Fruit fly (Drosophila melanogaster) whole organism, embryonic: ENCODE data around the gene mtTFB2.

Experiments used
- Antp ChIP-seq: fragments of 200-800 bp; sonication (Bioruptor generic); optimal IDR thresholded peaks from 3 replicates; lab custom pipeline; 2016; ENCODE audit warnings: missing biosample characterization, missing genetic modification characterization
- Asciz ChIP-seq: fragments of 200-800 bp; sonication (Bioruptor generic); optimal IDR thresholded peaks from 2 replicates; lab custom pipeline; 2017; ENCODE audit warnings: missing biosample characterization, mild to moderate bottlenecking, missing genetic modification characterization, missing genetic modification reagents
- Bgb ChIP-seq: fragments of 200-800 bp; sonication (Bioruptor generic); IDR thresholded peaks from 2 replicates; pipeline ENCODE4 v1.3.6; 2022; ENCODE audit warnings: missing biosample characterization, missing genetic modification characterization; ENCODE audit not compliant: partially characterized antibody
- Blimp-1 ChIP-seq: fragments of 200-800 bp; sonication (Bioruptor generic); optimal IDR thresholded peaks from 3 replicates; lab custom pipeline; 2018; ENCODE audit warnings: missing biosample characterization, missing genetic modification characterization, mild to moderate bottlenecking, moderate library complexity, missing genetic modification reagents
- CG10654 ChIP-seq: fragments of 200-800 bp; sonication (Bioruptor generic); optimal IDR thresholded peaks from 2 replicates; lab custom pipeline; 2016; ENCODE audit warnings: missing biosample characterization, missing genetic modification characterization
- CG11456 ChIP-seq: fragments of 200-800 bp; sonication (Bioruptor generic); IDR thresholded peaks from 3 replicates; pipeline ENCODE4 v1.3.6; 2022; ENCODE audit warnings: missing biosample characterization, missing genetic modification characterization
- CG13424 ChIP-seq: fragments of 200-800 bp; sonication (Bioruptor generic); optimal IDR thresholded peaks from 2 replicates; lab custom pipeline; 2019; ENCODE audit warnings: missing biosample characterization, mild to moderate bottlenecking, missing genetic modification characterization, moderate library complexity
- CG13775 ChIP-seq: fragments of 200-800 bp; sonication (Bioruptor generic); optimal IDR thresholded peaks from 3 replicates; lab custom pipeline; 2017; ENCODE audit warnings: missing biosample characterization, mild to moderate bottlenecking, missing genetic modification characterization
- CG15269 ChIP-seq: fragments of 200-800 bp; sonication (Bioruptor generic); optimal IDR thresholded peaks from 2 replicates; lab custom pipeline; 2018; ENCODE audit warnings: missing biosample characterization, mild to moderate bottlenecking, missing genetic modification characterization, moderate library complexity
- CG15514 ChIP-seq: fragments of 200-800 bp; sonication (Bioruptor generic); optimal IDR thresholded peaks from 3 replicates; lab custom pipeline; 2017; ENCODE audit warnings: missing biosample characterization, missing genetic modification characterization, mild to moderate bottlenecking, moderate library complexity, missing genetic modification reagents
- CG2120 ChIP-seq: fragments of 200-800 bp; sonication (Bioruptor generic); optimal IDR thresholded peaks from 3 replicates; lab custom pipeline; 2016; ENCODE audit warnings: missing biosample characterization, missing genetic modification characterization
- CG2889 ChIP-seq: fragments of 200-800 bp; sonication (Bioruptor generic); IDR thresholded peaks from 3 replicates; pipeline ENCODE4 v1.3.6; 2022; ENCODE audit warnings: missing biosample characterization, missing genetic modification characterization
- CG31388 ChIP-seq: fragments of 200-800 bp; sonication (Bioruptor generic); optimal IDR thresholded peaks from 2 replicates; lab custom pipeline; 2016; ENCODE audit warnings: missing biosample characterization, missing genetic modification characterization
- CG34422 ChIP-seq: fragments of 200-800 bp; sonication (Bioruptor generic); IDR thresholded peaks from 3 replicates; pipeline ENCODE4 v1.3.6; 2022; ENCODE audit warnings: missing biosample characterization, missing genetic modification characterization
- CG7372 ChIP-seq: fragments of 200-800 bp; sonication (Bioruptor generic); IDR thresholded peaks from 2 replicates; pipeline ENCODE4 v1.3.6; 2022; ENCODE audit warnings: missing biosample characterization, missing genetic modification characterization
- CG8944 ChIP-seq: fragments of 200-800 bp; sonication (Bioruptor generic); optimal IDR thresholded peaks from 3 replicates; lab custom pipeline; 2016; ENCODE audit warnings: missing biosample characterization, missing genetic modification characterization
- CG9727 ChIP-seq: fragments of 200-800 bp; sonication (Bioruptor generic); optimal IDR thresholded peaks from 3 replicates; lab custom pipeline; 2017; ENCODE audit warnings: missing biosample characterization, mild to moderate bottlenecking, missing genetic modification characterization
- Camta ChIP-seq: fragments of 200-800 bp; sonication (Bioruptor generic); optimal IDR thresholded peaks from 2 replicates; lab custom pipeline; 2016; ENCODE audit warnings: missing biosample characterization, missing genetic modification characterization
- D19A ChIP-seq: fragments of 200-800 bp; optimal IDR thresholded peaks from 3 replicates; lab custom pipeline; 2019; ENCODE audit warnings: missing biosample characterization, mild to moderate bottlenecking, missing genetic modification characterization, moderate library complexity
- Dad ChIP-seq: fragments of 200-800 bp; sonication (Bioruptor generic); optimal IDR thresholded peaks from 3 replicates; lab custom pipeline; 2016; ENCODE audit warnings: missing biosample characterization, missing genetic modification characterization
- Dp ChIP-seq: fragments of 200-800 bp; sonication (Bioruptor generic); optimal IDR thresholded peaks from 2 replicates; lab custom pipeline; 2018; ENCODE audit warnings: missing biosample characterization, mild to moderate bottlenecking, missing genetic modification characterization, moderate library complexity
- GATAe ChIP-seq: fragments of 200-800 bp; sonication (Bioruptor generic); conservative IDR thresholded peaks from 2 replicates; pipeline ENCODE4 v1.3.6; 2022; ENCODE audit warnings: missing biosample characterization, missing genetic modification characterization
- HLH3B ChIP-seq: fragments of 200-800 bp; sonication (Bioruptor generic); IDR thresholded peaks from 2 replicates; pipeline ENCODE4 v1.3.6; 2022; ENCODE audit warnings: missing biosample characterization, missing genetic modification characterization
- Hr3 ChIP-seq: fragments of 200-800 bp; sonication (Bioruptor generic); optimal IDR thresholded peaks from 3 replicates; lab custom pipeline; 2016; ENCODE audit warnings: missing biosample characterization, missing genetic modification characterization
- Lhr ChIP-seq: fragments of 200-800 bp; sonication (Bioruptor generic); optimal IDR thresholded peaks from 3 replicates; lab custom pipeline; 2017; ENCODE audit warnings: mild to moderate bottlenecking, missing biosample characterization, missing genetic modification reagents, missing genetic modification characterization
- MBD-R2 ChIP-seq: fragments of 200-800 bp; sonication (Bioruptor generic); IDR thresholded peaks from 2 replicates; pipeline ENCODE4 v1.3.6; 2022; ENCODE audit warnings: missing biosample characterization, missing genetic modification characterization
- MESR4 ChIP-seq: fragments of 200-800 bp; sonication (Bioruptor generic); optimal IDR thresholded peaks from 2 replicates; lab custom pipeline; 2018; ENCODE audit warnings: missing biosample characterization, mild to moderate bottlenecking, missing genetic modification characterization, moderate library complexity
- Med ChIP-seq: fragments of 200-800 bp; sonication (Bioruptor generic); peaks from one replicate; lab custom pipeline; 2016; ENCODE audit warnings: missing biosample characterization, missing genetic modification characterization, mild to moderate bottlenecking, inconsistent platforms, moderate library complexity
- Pdp1 ChIP-seq, 2 experiments: fragments of 200-800 bp; sonication (Bioruptor generic); optimal IDR thresholded peaks; 3 replicates each; lab custom pipeline; 2016; ENCODE audit warnings: missing biosample characterization in 2 of 2, missing genetic modification characterization in 2 of 2, mild to moderate bottlenecking in 1 of 2, moderate library complexity in 1 of 2
- Ptx1 ChIP-seq: fragments of 200-800 bp; sonication (Bioruptor generic); IDR thresholded peaks from 2 replicates; pipeline ENCODE4 v1.3.6; 2022; ENCODE audit warnings: missing biosample characterization, missing genetic modification characterization
- Rfx ChIP-seq: fragments of 200-800 bp; sonication (Bioruptor generic); IDR thresholded peaks from 2 replicates; pipeline ENCODE4 v1.3.6; 2022; ENCODE audit warnings: missing biosample characterization, missing genetic modification characterization
- Scr ChIP-seq: fragments of 200-800 bp; sonication (Bioruptor generic); IDR thresholded peaks from 2 replicates; pipeline ENCODE4 v1.3.6; 2022; ENCODE audit warnings: missing biosample characterization, missing genetic modification characterization; ENCODE audit not compliant: partially characterized antibody
- Spps ChIP-seq: fragments of 200-800 bp; sonication (Bioruptor generic); optimal IDR thresholded peaks from 2 replicates; lab custom pipeline; 2018; ENCODE audit warnings: missing biosample characterization, mild to moderate bottlenecking, missing genetic modification characterization
- YL-1 ChIP-seq: fragments of 200-800 bp; sonication (Bioruptor generic); optimal IDR thresholded peaks from 3 replicates; lab custom pipeline; 2017; ENCODE audit warnings: missing biosample characterization, mild to moderate bottlenecking, missing genetic modification characterization
- amos ChIP-seq: fragments of 200-800 bp; sonication (Bioruptor generic); IDR thresholded peaks from 2 replicates; pipeline ENCODE4 v1.3.6; 2022; ENCODE audit warnings: missing biosample characterization, missing genetic modification characterization; ENCODE audit not compliant: partially characterized antibody
- crp ChIP-seq, 2 experiments: fragments of 200-800 bp; sonication (Bioruptor generic); optimal IDR thresholded peaks; 2 replicates in 1 of 2; 3 replicates in 1 of 2; lab custom pipeline; 2017; ENCODE audit warnings: missing biosample characterization in 2 of 2, missing genetic modification characterization in 2 of 2, mild to moderate bottlenecking in 1 of 2, moderate library complexity in 1 of 2
- exex ChIP-seq: fragments of 200-800 bp; sonication (Bioruptor generic); optimal IDR thresholded peaks from 4 replicates; lab custom pipeline; 2018; ENCODE audit warnings: missing biosample characterization, mild to moderate bottlenecking, missing genetic modification characterization, moderate library complexity
- fru ChIP-seq: fragments of >200 bp; optimal IDR thresholded peaks from 2 replicates; lab custom pipeline; 2017
- hbn ChIP-seq: fragments of 200-800 bp; sonication (Bioruptor generic); IDR thresholded peaks from 2 replicates; pipeline ENCODE4 v1.3.6; 2022; ENCODE audit warnings: missing biosample characterization, missing genetic modification characterization; ENCODE audit not compliant: partially characterized antibody
- lbe ChIP-seq: fragments of 200-800 bp; sonication (Bioruptor generic); optimal IDR thresholded peaks from 2 replicates; lab custom pipeline; 2016; ENCODE audit warnings: missing biosample characterization, mild to moderate bottlenecking, missing genetic modification characterization
- lilli ChIP-seq: fragments of 200-800 bp; sonication (Bioruptor generic); optimal IDR thresholded peaks from 3 replicates; lab custom pipeline; 2016; ENCODE audit warnings: missing biosample characterization, missing genetic modification characterization
- nerfin-1 ChIP-seq: fragments of 200-800 bp; sonication (Bioruptor generic); optimal IDR thresholded peaks from 3 replicates; lab custom pipeline; 2019; ENCODE audit warnings: missing biosample characterization, mild to moderate bottlenecking, missing genetic modification characterization, moderate library complexity
- pfk ChIP-seq: fragments of 200-800 bp; sonication (Bioruptor generic); optimal IDR thresholded peaks from 2 replicates; lab custom pipeline; 2018; ENCODE audit warnings: missing biosample characterization, mild to moderate bottlenecking, missing genetic modification characterization, moderate library complexity
- ranshi ChIP-seq: fragments of 200-800 bp; sonication (Bioruptor generic); IDR thresholded peaks from 2 replicates; pipeline ENCODE4 v1.3.6; 2022; ENCODE audit warnings: missing biosample characterization, missing genetic modification characterization
- sens ChIP-seq: fragments of 200-800 bp; sonication (Bioruptor generic); peaks from one replicate; lab custom pipeline; 2016; ENCODE audit warnings: missing biosample characterization, missing genetic modification characterization
- stc ChIP-seq: fragments of 200-800 bp; sonication (Bioruptor generic); IDR thresholded peaks from 2 replicates; pipeline ENCODE4 v1.3.6; 2022; ENCODE audit warnings: missing biosample characterization, missing genetic modification characterization
- stwl ChIP-seq: fragments of 200-800 bp; sonication (Bioruptor generic); optimal IDR thresholded peaks from 3 replicates; lab custom pipeline; 2018; ENCODE audit warnings: missing biosample characterization, mild to moderate bottlenecking, missing genetic modification characterization, moderate library complexity
- tll ChIP-seq, 2 experiments: fragments of 200-800 bp in 1 of 2; fragments of >200 bp in 1 of 2; sonication (Bioruptor generic) in 1 of 2; optimal IDR thresholded peaks; 2 replicates each; lab custom pipeline; 2017 to 2019; ENCODE audit warnings: missing biosample characterization in 2 of 2, missing genetic modification characterization in 2 of 2, mild to moderate bottlenecking in 1 of 2, moderate library complexity in 1 of 2
- trem ChIP-seq: fragments of 200-800 bp; optimal IDR thresholded peaks from 3 replicates; lab custom pipeline; 2019; ENCODE audit warnings: missing biosample characterization, mild to moderate bottlenecking, missing genetic modification characterization, moderate library complexity

The mtTFB2 gene

dm6 chr3R:10001174-10001789 lies 44.1 kb upstream of the mtTFB2 start, which contains the start of gene CG5359 (continued):
- no peak for TF ChIP-seq CG15269 (tag; lab: Kevin White, UChicago)
- TF ChIP-seq Spps = no peak
- TF ChIP-seq crp (GFP tag; optimal IDR thresholded peaks at IDR 0.05; lab: Kevin White, UChicago) = no peak
- TF ChIP-seq tll (GFP tag; optimal IDR thresholded peaks at IDR 0.05; lab: Kevin White, UChicago) = no peak
- TF ChIP-seq CG8944 (GFP tag; lab: Kevin White, UChicago) = no peak
- peak; percentile 63; the same call in 1 of the 3 replicates for TF ChIP-seq CG34422
- no peak for TF ChIP-seq CG13775
- TF ChIP-seq Camta (GFP tag; lab: Kevin White, UChicago) = no peak
- TF ChIP-seq Lhr (GFP tag; lab: Kevin White, UChicago) = peak; percentile 66
- TF ChIP-seq CG31388 = no peak
- peak; percentile 29 for TF ChIP-seq Med (GFP tag; lab: Kevin White, UChicago)
- TF ChIP-seq YL-1 = peak; percentile 37
- TF ChIP-seq Blimp-1 = no peak
- TF ChIP-seq MBD-R2 (GFP tag; lab: Robert Waterston, UW) = peak; percentile 84
- TF ChIP-seq amos (GFP tag; lab: Robert Waterston, UW) = peak; percentile 49; the same call in 1 of the 2 replicates
- TF ChIP-seq Rfx (GFP tag; lab: Robert Waterston, UW) = peak; percentile 21; the same call in 1 of the 2 replicates
- peak; percentile 53; the same call in 1 of the 2 replicates for TF ChIP-seq Bgb
- no peak for TF ChIP-seq lilli (GFP tag; lab: Kevin White, UChicago)
- TF ChIP-seq pfk (GFP tag; lab: Kevin White, UChicago) = no peak
- peak; percentile 93 for TF ChIP-seq Dp (GFP tag; lab: Kevin White, UChicago)
- peak; percentile 21 for TF ChIP-seq MESR4
- TF ChIP-seq Pdp1 (GFP tag; optimal IDR thresholded peaks at IDR 0.05; lab: Kevin White, UChicago) = peak in 1 of 2 experiments; percentile 87
- peak; percentile 62 for TF ChIP-seq trem (tag; lab: Kevin White, UChicago)
- TF ChIP-seq exex (tag; lab: Kevin White, UChicago) = no peak
- TF ChIP-seq CG13424 (tag; lab: Kevin White, UChicago) = no peak
- TF ChIP-seq stwl (tag; lab: Kevin White, UChicago) = peak; percentile 68
- no peak for TF ChIP-seq GATAe
- TF ChIP-seq Asciz (GFP tag; lab: Kevin White, UChicago) = no peak
- TF ChIP-seq sens (GFP tag; lab: Kevin White, UChicago) = peak; percentile 37
- no peak for TF ChIP-seq stc (GFP tag; lab: Robert Waterston, UW)
- no peak for TF ChIP-seq CG7372 (GFP tag; lab: Robert Waterston, UW)
- TF ChIP-seq Scr (GFP tag; lab: Robert Waterston, UW) = peak; percentile 44

- TF ChIP-seq Antp (GFP tag; lab: Kevin White, UChicago) (peak; percentile 32), Dad (GFP tag; lab: Kevin White, UChicago) (peak; percentile 9), CG2889 (0 out of 3 replicates have a peak, but pooled peaks have one; percentile 34), hbn (GFP tag; lab: Robert Waterston, UW) (no peak), CG10654 (GFP tag; lab: Kevin White, UChicago) (no peak), Hr3 (peak; percentile 5), CG15514 (GFP tag; lab: Kevin White, UChicago) (peak; percentile 39), CG11456 (GFP tag; lab: Robert Waterston, UW) (peak; percentile 57; the same call in 1 of the 3 replicates), lbe (no peak), D19A (tag; lab: Kevin White, UChicago) (peak; percentile 67), ranshi (GFP tag; lab: Robert Waterston, UW) (peak; percentile 18; the same call in 1 of the 2 replicates), CG2120 (GFP tag; lab: Kevin White, UChicago) (peak; percentile 80), nerfin-1 (tag; lab: Kevin White, UChicago) (no peak), Ptx1 (peak; percentile 49), fru (lab: Kevin White, UChicago) (no peak), HLH3B (GFP tag; lab: Robert Waterston, UW) (peak; percentile 43), CG9727 (peak; percentile 42)
These were observed 21.2 kb upstream of the mtTFB2 start for dm6 chr3R:10024032-10024712.
